Worm (Caenorhabditis elegans): ENCODE results near the gene rab-3.

rab-3 gene

DNA sequence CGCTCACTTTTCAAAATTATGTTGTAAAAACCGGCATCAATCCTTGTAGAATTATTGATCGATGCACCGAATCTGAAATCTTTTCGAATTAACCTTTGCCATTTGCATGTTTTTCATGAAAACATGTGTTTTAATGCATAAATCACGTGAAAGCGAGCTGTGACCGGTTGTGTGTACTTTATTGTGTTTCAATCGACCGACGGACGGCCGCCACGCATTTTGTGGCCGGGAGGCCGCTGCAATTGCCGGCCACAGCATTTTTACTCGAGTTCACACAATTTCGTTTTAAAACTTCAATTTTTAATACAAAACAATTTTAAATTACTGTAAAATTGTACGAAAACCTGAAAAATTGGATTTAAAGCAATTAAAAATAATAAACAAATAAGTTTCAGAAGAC, 38.7 kb downstream of the rab-3 start, which contains the start of gene C25H3.11 (continued):
- peak in 1 of 2 experiments; percentile 76 for TF ChIP-seq unc-62 (GFP tag; optimal IDR thresholded peaks at IDR 0.05 in 1 of 2)
- TF ChIP-seq unc-62 (tag; optimal IDR thresholded peaks at IDR 0.05): no peak
- no peak for TF ChIP-seq F49E8.2 (tag; optimal IDR thresholded peaks at IDR 0.05; ENCODE audit: borderline replicate concordance)
- TF ChIP-seq madf-9 (GFP tag; conservative IDR thresholded peaks at IDR 0.05): no peak
- no peak for TF ChIP-seq T20F7.1 (GFP tag; optimal IDR thresholded peaks at IDR 0.05)
- TF ChIP-seq ceh-20 (GFP tag; IDR thresholded peaks at IDR 0.05): no peak
- no peak for TF ChIP-seq attf-4 (tag; optimal IDR thresholded peaks at IDR 0.05)
- no peak for TF ChIP-seq sdz-12 (GFP tag; optimal IDR thresholded peaks at IDR 0.05)
- TF ChIP-seq ceh-62 (tag; optimal IDR thresholded peaks at IDR 0.05): no peak
- no peak for TF ChIP-seq dmd-8 (GFP tag; IDR thresholded peaks at IDR 0.05)
- no peak for TF ChIP-seq fos-1 (tag; optimal IDR thresholded peaks at IDR 0.05)
- TF ChIP-seq nhr-237 (tag; optimal IDR thresholded peaks at IDR 0.05): no peak
- TF ChIP-seq mxl-3 (GFP tag; optimal IDR thresholded peaks at IDR 0.05): peak; percentile 54
- no peak for TF ChIP-seq lin-15B (tag; optimal IDR thresholded peaks at IDR 0.05)
- peak; percentile 28 for TF ChIP-seq spr-1 (tag; optimal IDR thresholded peaks at IDR 0.05)
- TF ChIP-seq nhr-102 (tag; optimal IDR thresholded peaks at IDR 0.05): no peak
- no peak for TF ChIP-seq pqm-1 (tag; optimal IDR thresholded peaks at IDR 0.05)
- no peak for TF ChIP-seq mdt-29 (GFP tag; IDR thresholded peaks at IDR 0.05)
- no peak for TF ChIP-seq F10B5.3 (tag; optimal IDR thresholded peaks at IDR 0.05)
- 0 out of 2 replicates have a peak, but pooled peaks have one; percentile 10 for TF ChIP-seq Y75B8A.6 (GFP tag; IDR thresholded peaks at IDR 0.05)
- no peak for TF ChIP-seq nhr-25 (tag; optimal IDR thresholded peaks at IDR 0.05; ENCODE audit: borderline replicate concordance, insufficient read depth)
- no peak for TF ChIP-seq zip-11 (GFP tag; IDR thresholded peaks at IDR 0.05)
- no peak for TF ChIP-seq ztf-7 (tag; optimal IDR thresholded peaks at IDR 0.05)
- no peak for TF ChIP-seq ceh-82 (tag; optimal IDR thresholded peaks at IDR 0.05)
- TF ChIP-seq nhr-76 (tag; optimal IDR thresholded peaks at IDR 0.05): no peak
- TF ChIP-seq ceh-44 (GFP tag; IDR thresholded peaks at IDR 0.05): no peak
- TF ChIP-seq spr-3 (GFP tag; optimal IDR thresholded peaks at IDR 0.05): no peak
- no peak for TF ChIP-seq lim-7 (GFP tag; IDR thresholded peaks at IDR 0.05)
- no peak for TF ChIP-seq ces-1 (GFP tag; optimal IDR thresholded peaks at IDR 0.05)
- no peak for TF ChIP-seq skn-1 (tag; optimal IDR thresholded peaks at IDR 0.05)
- TF ChIP-seq fkh-10 (GFP tag; optimal IDR thresholded peaks at IDR 0.05): no peak
- 0 out of 2 replicates have a peak, but pooled peaks have one; percentile 55 for TF ChIP-seq egl-43 (GFP tag; IDR thresholded peaks at IDR 0.05)
- no peak for TF ChIP-seq nhr-6 (tag; optimal IDR thresholded peaks at IDR 0.05)
- TF ChIP-seq hif-1 (tag; optimal IDR thresholded peaks at IDR 0.05): peak in 1 of 2 experiments; percentile 52
- no peak for TF ChIP-seq mxl-2 (GFP tag; conservative IDR thresholded peaks at IDR 0.05)
- peak; percentile 37 for TF ChIP-seq nhr-77 (tag; optimal IDR thresholded peaks at IDR 0.05)
- no peak for TF ChIP-seq ztf-11 (tag; optimal IDR thresholded peaks at IDR 0.05)
- peak; percentile 64 for TF ChIP-seq mes-2 (tag; optimal IDR thresholded peaks at IDR 0.05; ENCODE audit: poor library complexity, severe bottlenecking)
- TF ChIP-seq mep-1 (tag; optimal IDR thresholded peaks at IDR 0.05): peak; percentile 47
- peak; percentile 20; the same call in 1 of the 2 replicates for TF ChIP-seq vab-7 (GFP tag; IDR thresholded peaks at IDR 0.05)
- no peak for TF ChIP-seq nhr-42 (GFP tag; IDR thresholded peaks at IDR 0.05)
- TF ChIP-seq hlh-30 (tag; optimal IDR thresholded peaks at IDR 0.05; ENCODE audit: insufficient read depth): peak; percentile 86
- TF ChIP-seq tag-97 (GFP tag; IDR thresholded peaks at IDR 0.05): no peak
- TF ChIP-seq daf-16 (GFP tag; optimal IDR thresholded peaks at IDR 0.05): no peak
- TF ChIP-seq daf-16 (tag; optimal IDR thresholded peaks at IDR 0.05): peak; percentile 66
- no peak for TF ChIP-seq Y5F2A.4 (GFP tag; optimal IDR thresholded peaks at IDR 0.05)
- 0 out of 2 replicates have a peak, but pooled peaks have one; percentile 32 for TF ChIP-seq php-3 (GFP tag; IDR thresholded peaks at IDR 0.05)
